Fruit fly (Drosophila melanogaster) whole organism, embryonic: ENCODE data around the gene nAChRalpha5.

Experiments
- Ada2b ChIP-seq: fragments of 200-800 bp; sonication (Bioruptor generic); IDR thresholded peaks from 2 replicates; pipeline ENCODE4 v1.3.6; 2022; ENCODE audit warnings: missing biosample characterization, missing genetic modification characterization
- Atf3 ChIP-seq: fragments of 200-800 bp; sonication (Bioruptor generic); optimal IDR thresholded peaks from 3 replicates; lab custom pipeline; 2016; ENCODE audit warnings: missing biosample characterization, missing genetic modification characterization
- CG12942 ChIP-seq: fragments of 200-800 bp; sonication (Bioruptor generic); optimal IDR thresholded peaks from 3 replicates; lab custom pipeline; 2016; ENCODE audit warnings: missing biosample characterization, missing genetic modification characterization
- CG13296 ChIP-seq: fragments of 200-800 bp; sonication (Bioruptor generic); optimal IDR thresholded peaks from 3 replicates; lab custom pipeline; 2018; ENCODE audit warnings: missing biosample characterization, mild to moderate bottlenecking, missing genetic modification characterization
- CG14441 ChIP-seq: fragments of 200-800 bp; sonication (Bioruptor generic); IDR thresholded peaks from 2 replicates; pipeline ENCODE4 v1.3.6; 2022; ENCODE audit warnings: missing biosample characterization, missing genetic modification characterization
- CG15011 ChIP-seq: fragments of 200-800 bp; sonication (Bioruptor generic); optimal IDR thresholded peaks from 3 replicates; lab custom pipeline; 2018; ENCODE audit warnings: missing biosample characterization, mild to moderate bottlenecking, missing genetic modification characterization
- CG17385 ChIP-seq: fragments of 200-800 bp; sonication (Bioruptor generic); optimal IDR thresholded peaks from 3 replicates; lab custom pipeline; 2018; ENCODE audit warnings: missing biosample characterization, mild to moderate bottlenecking, missing genetic modification characterization
- CG17802 ChIP-seq: fragments of 200-800 bp; sonication (Bioruptor generic); optimal IDR thresholded peaks from 2 replicates; lab custom pipeline; 2018; ENCODE audit warnings: missing biosample characterization, mild to moderate bottlenecking, missing genetic modification characterization, moderate library complexity
- CG2889 ChIP-seq: fragments of 200-800 bp; sonication (Bioruptor generic); IDR thresholded peaks from 3 replicates; pipeline ENCODE4 v1.3.6; 2022; ENCODE audit warnings: missing biosample characterization, missing genetic modification characterization
- CG30431 ChIP-seq: fragments of 200-800 bp; sonication (Bioruptor generic); optimal IDR thresholded peaks from 2 replicates; lab custom pipeline; 2017; ENCODE audit warnings: missing biosample characterization, missing genetic modification characterization
- CG31224 ChIP-seq: fragments of 200-800 bp; sonication (Bioruptor generic); IDR thresholded peaks from 2 replicates; pipeline ENCODE4 v1.3.6; 2022; ENCODE audit warnings: missing biosample characterization, missing genetic modification characterization
- CG43689 ChIP-seq: fragments of 200-800 bp; sonication (Bioruptor generic); IDR thresholded peaks from 2 replicates; pipeline ENCODE4 v1.3.6; 2022; ENCODE audit warnings: missing biosample characterization, missing genetic modification characterization
- CG5953 ChIP-seq: fragments of 200-800 bp; sonication (Bioruptor generic); IDR thresholded peaks from 2 replicates; pipeline ENCODE4 v1.3.6; 2022; ENCODE audit warnings: missing biosample characterization, missing genetic modification characterization
- CG8290 ChIP-seq, 3 experiments: fragments of 200-800 bp; sonication (Bioruptor generic); optimal IDR thresholded peaks; 2 replicates each; lab custom pipeline; 2016 to 2019; ENCODE audit warnings: missing biosample characterization in 3 of 3, missing genetic modification characterization in 3 of 3, mild to moderate bottlenecking in 2 of 3, moderate library complexity in 1 of 3
- CG8924 ChIP-seq: fragments of 200-800 bp; optimal IDR thresholded peaks from 3 replicates; lab custom pipeline; 2019; ENCODE audit warnings: missing biosample characterization, mild to moderate bottlenecking, missing genetic modification characterization, moderate library complexity
- Camta ChIP-seq: fragments of 200-800 bp; sonication (Bioruptor generic); optimal IDR thresholded peaks from 2 replicates; lab custom pipeline; 2016; ENCODE audit warnings: missing biosample characterization, missing genetic modification characterization
- Dek ChIP-seq: fragments of 200-800 bp; sonication (Bioruptor generic); optimal IDR thresholded peaks from 3 replicates; lab custom pipeline; 2019; ENCODE audit warnings: missing biosample characterization, mild to moderate bottlenecking, missing genetic modification characterization, moderate library complexity
- Dip3 ChIP-seq: fragments of 200-800 bp; sonication (Bioruptor generic); optimal IDR thresholded peaks from 3 replicates; lab custom pipeline; 2016; ENCODE audit warnings: missing biosample characterization, missing genetic modification characterization
- E2f1 ChIP-seq: fragments of 200-800 bp; sonication (Bioruptor generic); IDR thresholded peaks from 2 replicates; pipeline ENCODE4 v1.3.6; 2022; ENCODE audit warnings: missing biosample characterization, missing genetic modification characterization
- Ets65A ChIP-seq: fragments of 200-800 bp; sonication (Bioruptor generic); peaks from one replicate; lab custom pipeline; 2016; ENCODE audit warnings: missing biosample characterization, missing genetic modification characterization
- HLH54F ChIP-seq: fragments of 200-800 bp; sonication (Bioruptor generic); optimal IDR thresholded peaks from 3 replicates; lab custom pipeline; 2016; ENCODE audit warnings: missing biosample characterization, missing genetic modification characterization
- HLHmδ ChIP-seq: fragments of 200-800 bp; sonication (Bioruptor generic); optimal IDR thresholded peaks from 2 replicates; lab custom pipeline; 2018; ENCODE audit warnings: missing biosample characterization, mild to moderate bottlenecking, missing genetic modification characterization, moderate library complexity
- HmgD ChIP-seq: fragments of 200-800 bp; sonication (Bioruptor generic); optimal IDR thresholded peaks from 3 replicates; lab custom pipeline; 2016; ENCODE audit warnings: missing biosample characterization, missing genetic modification characterization
- HmgZ ChIP-seq: fragments of 200-800 bp; sonication (Bioruptor generic); optimal IDR thresholded peaks from 2 replicates; lab custom pipeline; 2018; ENCODE audit warnings: missing biosample characterization, mild to moderate bottlenecking, missing genetic modification characterization
- MBD-R2 ChIP-seq: fragments of 200-800 bp; sonication (Bioruptor generic); IDR thresholded peaks from 2 replicates; pipeline ENCODE4 v1.3.6; 2022; ENCODE audit warnings: missing biosample characterization, missing genetic modification characterization
- MTF-1 ChIP-seq: fragments of 200-800 bp; sonication (Bioruptor generic); optimal IDR thresholded peaks from 2 replicates; lab custom pipeline; 2018; ENCODE audit warnings: missing biosample characterization, mild to moderate bottlenecking, missing genetic modification characterization, borderline replicate concordance
- Mes4 ChIP-seq: fragments of 200-800 bp; sonication (Bioruptor generic); optimal IDR thresholded peaks from 2 replicates; lab custom pipeline; 2016; ENCODE audit warnings: missing biosample characterization, missing genetic modification characterization
- NC2β ChIP-seq: fragments of 200-800 bp; sonication (Bioruptor generic); optimal IDR thresholded peaks from 2 replicates; lab custom pipeline; 2016; ENCODE audit warnings: missing biosample characterization, missing genetic modification characterization
- NK7.1 ChIP-seq: fragments of 200-800 bp; sonication (Bioruptor generic); optimal IDR thresholded peaks from 3 replicates; lab custom pipeline; 2016; ENCODE audit warnings: missing biosample characterization, missing genetic modification characterization
- Nf-YB ChIP-seq: fragments of 200-800 bp; sonication (Bioruptor generic); optimal IDR thresholded peaks from 3 replicates; lab custom pipeline; 2019; ENCODE audit warnings: missing biosample characterization, mild to moderate bottlenecking, missing genetic modification characterization, moderate library complexity
- Sox102F ChIP-seq: fragments of 200-800 bp; sonication (Bioruptor generic); optimal IDR thresholded peaks from 2 replicates; lab custom pipeline; 2018; ENCODE audit warnings: missing biosample characterization, mild to moderate bottlenecking, missing genetic modification characterization, moderate library complexity
- TFAM ChIP-seq: fragments of 200-800 bp; sonication (Bioruptor generic); optimal IDR thresholded peaks from 2 replicates; lab custom pipeline; 2017; ENCODE audit warnings: missing biosample characterization, missing genetic modification characterization, inconsistent platforms
- Vsx1 ChIP-seq: fragments of 200-800 bp; sonication (Bioruptor generic); optimal IDR thresholded peaks from 2 replicates; lab custom pipeline; 2017; ENCODE audit warnings: missing biosample characterization, mild to moderate bottlenecking, missing genetic modification characterization, missing genetic modification reagents
- aop ChIP-seq: fragments of 200-800 bp; sonication (Bioruptor generic); IDR thresholded peaks from 2 replicates; pipeline ENCODE4 v1.3.6; 2022; ENCODE audit warnings: missing biosample characterization, missing genetic modification characterization
- bigmax ChIP-seq: fragments of 200-800 bp; sonication (Bioruptor generic); optimal IDR thresholded peaks from 2 replicates; lab custom pipeline; 2018; ENCODE audit warnings: missing biosample characterization, mild to moderate bottlenecking, missing genetic modification characterization
- caup ChIP-seq: fragments of 200-800 bp; sonication (Bioruptor generic); optimal IDR thresholded peaks from 3 replicates; lab custom pipeline; 2017; ENCODE audit warnings: missing biosample characterization, mild to moderate bottlenecking, missing genetic modification characterization, moderate library complexity; ENCODE audit not compliant: severe bottlenecking
- crc ChIP-seq: fragments of 200-800 bp; sonication (Bioruptor generic); optimal IDR thresholded peaks from 2 replicates; lab custom pipeline; 2016; ENCODE audit warnings: missing biosample characterization, missing genetic modification characterization
- esg ChIP-seq: fragments of 200-800 bp; sonication (Bioruptor generic); conservative IDR thresholded peaks from 2 replicates; pipeline ENCODE4 v1.3.6; 2022; ENCODE audit warnings: missing biosample characterization, missing genetic modification characterization
- fd3F ChIP-seq: fragments of 200-800 bp; sonication (Bioruptor generic); optimal IDR thresholded peaks from 2 replicates; lab custom pipeline; 2018; ENCODE audit warnings: missing biosample characterization, mild to moderate bottlenecking, missing genetic modification characterization, moderate library complexity
- grau ChIP-seq: fragments of 200-800 bp; optimal IDR thresholded peaks from 3 replicates; lab custom pipeline; 2019; ENCODE audit warnings: missing biosample characterization, mild to moderate bottlenecking, missing genetic modification characterization, moderate library complexity
- hth ChIP-seq: fragments of >200 bp; optimal IDR thresholded peaks from 2 replicates; lab custom pipeline; 2017; ENCODE audit warnings: inconsistent platforms
- insv ChIP-seq, 2 experiments: fragments of 200-800 bp; sonication (Bioruptor generic); optimal IDR thresholded peaks; 3 replicates each; lab custom pipeline; 2016 to 2018; ENCODE audit warnings: missing biosample characterization in 2 of 2, missing genetic modification characterization in 2 of 2
- otp ChIP-seq: fragments of 200-800 bp; sonication (Bioruptor generic); IDR thresholded peaks from 3 replicates; pipeline ENCODE4, ENCODE4 v1.3.6; 2022; ENCODE audit warnings: missing biosample characterization, missing genetic modification characterization
- pan ChIP-seq, 4 experiments: fragments of >200 bp in 3 of 4; fragments of 200-800 bp in 1 of 4; sonication (Bioruptor generic) in 1 of 4; optimal IDR thresholded peaks in 3 of 4; IDR thresholded peaks in 1 of 4; 2 replicates each; pipeline versions ENCODE4 v1.3.6 to Lab custom; 2017 to 2022; ENCODE audit warnings: missing biosample characterization in 2 of 4, missing genetic modification characterization in 2 of 4, mixed read lengths in 1 of 4
- pb ChIP-seq: fragments of 200-800 bp; sonication (Bioruptor generic); optimal IDR thresholded peaks from 3 replicates; lab custom pipeline; 2016; ENCODE audit warnings: missing biosample characterization, missing genetic modification characterization
- salm ChIP-seq: fragments of 200-800 bp; sonication (Bioruptor generic); optimal IDR thresholded peaks from 2 replicates; lab custom pipeline; 2018; ENCODE audit warnings: missing biosample characterization, mild to moderate bottlenecking, missing genetic modification characterization
- sens-2 ChIP-seq: fragments of 200-800 bp; sonication (Bioruptor generic); IDR thresholded peaks from 2 replicates; pipeline ENCODE4 v1.3.6; 2022; ENCODE audit warnings: missing biosample characterization, missing genetic modification characterization
- shn ChIP-seq: fragments of 200-800 bp; sonication (Bioruptor generic); optimal IDR thresholded peaks from 3 replicates; lab custom pipeline; 2016; ENCODE audit warnings: missing biosample characterization, missing genetic modification characterization
- tx ChIP-seq: fragments of 200-800 bp; sonication (Bioruptor generic); optimal IDR thresholded peaks from 2 replicates; lab custom pipeline; 2016; ENCODE audit warnings: missing biosample characterization, missing genetic modification characterization

The nAChRalpha5 gene

DNA sequence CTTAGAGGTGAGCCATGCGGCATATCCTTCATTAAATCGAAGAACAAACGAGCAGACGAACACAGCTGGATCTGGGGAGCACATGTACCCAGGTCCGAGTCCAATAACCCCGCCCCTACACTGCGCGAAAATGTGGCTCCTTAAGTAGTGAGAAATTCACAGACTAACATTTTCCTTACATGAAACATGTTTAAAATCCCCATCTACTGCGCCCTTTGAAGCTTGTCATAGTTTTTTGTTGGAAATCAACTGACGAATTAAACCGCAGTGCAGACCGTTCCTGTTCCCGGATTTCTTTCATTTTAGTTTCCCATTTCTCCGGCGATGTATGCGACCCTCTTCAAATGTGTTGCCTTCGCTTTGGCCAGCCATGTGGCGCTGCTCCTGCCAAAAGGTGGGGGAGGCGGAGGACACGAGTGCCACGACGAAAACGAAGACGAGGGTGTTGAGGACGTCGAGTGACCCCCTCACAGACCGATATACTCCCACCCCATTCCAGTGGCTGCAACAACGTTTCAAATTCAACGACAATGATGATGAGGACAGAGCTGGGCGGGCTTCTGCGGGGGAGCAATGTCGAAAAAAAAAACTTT is 82.9 kb downstream of the nAChRalpha5 start (continued):
- TF ChIP-seq Sox102F (GFP tag; lab: Kevin White, UChicago) (peak; percentile 68), CG8290 (GFP tag; optimal IDR thresholded peaks at IDR 0.05; lab: Kevin White, UChicago) (no peak), CG8290 (tag; optimal IDR thresholded peaks at IDR 0.05; lab: Kevin White, UChicago) (peak in 1 of 2 experiments; percentile 55), CG5953 (GFP tag; lab: Robert Waterston, UW) (peak; percentile 62), HmgD (GFP tag; lab: Kevin White, UChicago) (no peak), HLHmδ (GFP tag; lab: Kevin White, UChicago) (no peak), Atf3 (no peak), pb (GFP tag; lab: Kevin White, UChicago) (peak; percentile 31), grau (tag; lab: Kevin White, UChicago) (peak; percentile 50), fd3F (GFP tag; lab: Kevin White, UChicago) (peak; percentile 28), salm (tag; lab: Kevin White, UChicago) (peak; percentile 2), CG8924 (peak; percentile 43), Dek (peak; percentile 14), E2f1 (GFP tag; lab: Robert Waterston, UW) (peak; percentile 50; the same call in 1 of the 2 replicates), CG31224 (GFP tag; lab: Robert Waterston, UW) (peak; percentile 32; the same call in 1 of the 2 replicates), TFAM (GFP tag; lab: Kevin White, UChicago) (no peak), tx (GFP tag; lab: Kevin White, UChicago) (peak; percentile 18), CG14441 (GFP tag; lab: Robert Waterston, UW) (peak; percentile 72), hth (lab: Kevin White, UChicago) (no peak), NC2β (GFP tag; lab: Kevin White, UChicago) (no peak), esg (GFP tag; lab: Robert Waterston, UW) (peak; percentile 63), CG15011 (GFP tag; lab: Kevin White, UChicago) (peak; percentile 31), CG12942 (GFP tag; lab: Kevin White, UChicago) (no peak), crc (GFP tag; lab: Kevin White, UChicago) (peak; percentile 8), sens-2 (GFP tag; lab: Robert Waterston, UW) (0 out of 2 replicates have a peak, but pooled peaks have one; percentile 32), shn (GFP tag; lab: Kevin White, UChicago) (no peak), NK7.1 (GFP tag; lab: Kevin White, UChicago) (peak; percentile 28), HLH54F (GFP tag; lab: Kevin White, UChicago) (peak; percentile 40), pan (optimal IDR thresholded peaks at IDR 0.05; lab: Kevin White, UChicago) (no peak), pan (GFP tag; optimal IDR thresholded peaks at IDR 0.05 in 1 of 2, IDR thresholded peaks at IDR 0.05 in 1 of 2) (peak in 1 of 2 experiments; percentile 81), CG43689 (GFP tag; lab: Robert Waterston, UW) (peak; percentile 62), CG17802 (tag; lab: Kevin White, UChicago) (peak; percentile 56), HmgZ (peak; percentile 17), bigmax (GFP tag; lab: Kevin White, UChicago) (no peak), Ada2b (peak; percentile 60), Camta (no peak), CG2889 (GFP tag; lab: Robert Waterston, UW) (0 out of 3 replicates have a peak, but pooled peaks have one; percentile 28), CG30431 (no peak), Nf-YB (peak; percentile 3), MTF-1 (peak; percentile 34), insv (GFP tag; optimal IDR thresholded peaks at IDR 0.05; lab: Kevin White, UChicago) (no peak), caup (GFP tag; lab: Kevin White, UChicago) (peak; percentile 61), CG17385 (GFP tag; lab: Kevin White, UChicago) (peak; percentile 56), Ets65A (GFP tag; lab: Kevin White, UChicago) (peak; percentile 93), MBD-R2 (GFP tag; lab: Robert Waterston, UW) (peak; percentile 29; the same call in 1 of the 2 replicates), aop (GFP tag; lab: Robert Waterston, UW) (no peak), Dip3 (GFP tag; lab: Kevin White, UChicago) (no peak), Mes4 (GFP tag; lab: Kevin White, UChicago) (no peak), otp (GFP tag; lab: Robert Waterston, UW) (0 out of 3 replicates have a peak, but pooled peaks have one; percentile 45), Vsx1 (GFP tag; lab: Kevin White, UChicago) (no peak), CG13296 (GFP tag; lab: Kevin White, UChicago) (peak; percentile 70)
